Worm (Caenorhabditis elegans) whole organism, early embryonic: ENCODE data around the gene ttm-1.

Experiments
- aly-1 ChIP-seq: sonication (generic microtip); optimal IDR thresholded peaks from 2 replicates; lab custom pipeline; 2016; ENCODE audit warnings: missing genetic modification characterization, missing compliant biosample characterization
- ama-1 ChIP-seq: fragments of 150-350 bp; optimal IDR thresholded peaks from 2 replicates; lab custom pipeline; 2014
- ceh-36 ChIP-seq: sonication (generic microtip); optimal IDR thresholded peaks from 2 replicates; lab custom pipeline; 2016; ENCODE audit warnings: missing genetic modification characterization, inconsistent platforms, missing compliant biosample characterization
- ets-7 ChIP-seq: sonication (generic microtip); optimal IDR thresholded peaks from 2 replicates; lab custom pipeline; 2016; ENCODE audit warnings: missing genotype, missing genetic modification characterization, missing compliant biosample characterization
- flt-1 ChIP-seq: fragments of 200-800 bp; sonication (Bioruptor generic); IDR thresholded peaks from 2 replicates; pipeline ENCODE4 v1.3.6; 2022; ENCODE audit warnings: missing genetic modification characterization, missing compliant biosample characterization
- hnd-1 ChIP-seq: sonication (generic microtip); optimal IDR thresholded peaks from 2 replicates; lab custom pipeline; 2016; ENCODE audit warnings: missing genetic modification characterization, missing compliant biosample characterization
- pes-1 ChIP-seq: fragments of 200-800 bp; sonication (Bioruptor generic); IDR thresholded peaks from 2 replicates; pipeline ENCODE4 v1.3.6; 2022; ENCODE audit warnings: missing genetic modification reagents, missing genetic modification characterization, missing compliant biosample characterization
- sea-1 ChIP-seq: fragments of 200-800 bp; sonication (Bioruptor generic); conservative IDR thresholded peaks from 2 replicates; pipeline ENCODE4 v1.3.6; 2022; ENCODE audit warnings: missing genetic modification characterization, missing compliant biosample characterization
- tra-4 ChIP-seq: sonication (generic microtip); optimal IDR thresholded peaks from 2 replicates; lab custom pipeline; 2017; ENCODE audit warnings: missing genetic modification characterization, missing compliant biosample characterization

- TF ChIP-seq sea-1 (GFP tag; lab: Robert Waterston, UW) (no peak), flt-1 (GFP tag; lab: Robert Waterston, UW) (no peak), aly-1 (tag; lab: Kevin White, UChicago) (no peak), ama-1 (lab: Kevin White, UChicago) (no peak), hnd-1 (tag; lab: Kevin White, UChicago) (no peak), ceh-36 (tag; lab: Kevin White, UChicago) (no peak), pes-1 (no peak), ets-7 (tag; lab: Kevin White, UChicago) (no peak), tra-4 (tag; lab: Kevin White, UChicago) (no peak)
These were observed 6.1 kb downstream of the ttm-1 start for ce11 chrIII:12960705-12961104.
